Worm (Caenorhabditis elegans): ENCODE measurements around the gene F54D5.2.
A peak's percentile ranks its signal among the peaks of the same experiment; 100 is the strongest.
"Not testable (repeated sequence)": the region's sequence is repeated elsewhere in the genome, so short reads cannot be mapped to it uniquely, and the experiment has no call there.

The F54D5.2 gene

ce11 chrII:11547254-11547687 is 25.7 kb upstream of the F54D5.2 start, which contains the start of gene F54D5.7:
TSS of gene F54D5.7 (plus strand) at chrII:11547517.
- TF ChIP-seq hmg-4 (GFP tag; optimal IDR thresholded peaks at IDR 0.05), result no peak
- TF ChIP-seq ama-1 (optimal IDR thresholded peaks at IDR 0.05), result peak; percentile 77
- peak; percentile 22 for TF ChIP-seq hmbx-1 (tag; optimal IDR thresholded peaks at IDR 0.05)
- 0 out of 2 replicates have a peak, but pooled peaks have one; percentile 66 for TF ChIP-seq sea-1 (GFP tag; conservative IDR thresholded peaks at IDR 0.05)
- no peak for TF ChIP-seq flt-1 (GFP tag; IDR thresholded peaks at IDR 0.05)
- TF ChIP-seq tbx-37 (GFP tag; conservative IDR thresholded peaks at IDR 0.05), result no peak
- no peak for TF ChIP-seq F13C5.2 (tag; optimal IDR thresholded peaks at IDR 0.05)
- TF ChIP-seq tbx-11 (GFP tag; IDR thresholded peaks at IDR 0.05), result no peak
- TF ChIP-seq hnd-1 (tag; optimal IDR thresholded peaks at IDR 0.05), result no peak

ce11 chrII:11551981-11552380 is 21.0 kb upstream of the F54D5.2 start, which contains the start of gene dhgd-1:
TSS of gene dhgd-1 (minus strand) at chrII:11552081.
- TF ChIP-seq ama-1 (optimal IDR thresholded peaks at IDR 0.05); ceh-36 (tag; optimal IDR thresholded peaks at IDR 0.05); scrt-1 (GFP tag; IDR thresholded peaks at IDR 0.05): not testable (repeated sequence)

ce11 chrII:11555634-11556033 is 17.3 kb upstream of the F54D5.2 start, which contains the start of gene F54D5.24:
TSS of gene F54D5.24 (plus strand) at chrII:11555949.
- TF ChIP-seq ceh-13 (GFP tag; optimal IDR thresholded peaks at IDR 0.05) (no peak), B0310.2 (tag; optimal IDR thresholded peaks at IDR 0.05) (no peak), F13C5.2 (tag; optimal IDR thresholded peaks at IDR 0.05) (no peak), hnd-1 (tag; optimal IDR thresholded peaks at IDR 0.05) (no peak), scrt-1 (GFP tag; IDR thresholded peaks at IDR 0.05) (no peak), ama-1 (optimal IDR thresholded peaks at IDR 0.05) (no peak), sea-1 (GFP tag; conservative IDR thresholded peaks at IDR 0.05) (no peak), tra-4 (tag; optimal IDR thresholded peaks at IDR 0.05) (no peak), hmg-4 (GFP tag; optimal IDR thresholded peaks at IDR 0.05) (no peak), aly-1 (tag; optimal IDR thresholded peaks at IDR 0.05) (no peak), pes-1 (GFP tag; IDR thresholded peaks at IDR 0.05) (no peak), tbx-11 (GFP tag; IDR thresholded peaks at IDR 0.05) (no peak), ets-7 (tag; optimal IDR thresholded peaks at IDR 0.05) (no peak), hmbx-1 (tag; optimal IDR thresholded peaks at IDR 0.05) (no peak), ceh-36 (tag; optimal IDR thresholded peaks at IDR 0.05) (no peak), flt-1 (GFP tag; IDR thresholded peaks at IDR 0.05) (no peak), tbx-37 (GFP tag; conservative IDR thresholded peaks at IDR 0.05) (no peak)

ce11 chrII:11556338-11556737 is 16.6 kb upstream of the F54D5.2 start, which contains the start of gene F54D5.17:
TSS of gene F54D5.17 (plus strand) at chrII:11556638.
- TF ChIP-seq ceh-36 (tag; optimal IDR thresholded peaks at IDR 0.05) (no peak), tbx-37 (GFP tag; conservative IDR thresholded peaks at IDR 0.05) (no peak), tra-4 (tag; optimal IDR thresholded peaks at IDR 0.05) (no peak), hnd-1 (tag; optimal IDR thresholded peaks at IDR 0.05) (no peak), pes-1 (GFP tag; IDR thresholded peaks at IDR 0.05) (no peak), hmg-4 (GFP tag; optimal IDR thresholded peaks at IDR 0.05) (no peak), ama-1 (optimal IDR thresholded peaks at IDR 0.05) (no peak), tbx-11 (GFP tag; IDR thresholded peaks at IDR 0.05) (no peak), ets-7 (tag; optimal IDR thresholded peaks at IDR 0.05) (no peak), hmbx-1 (tag; optimal IDR thresholded peaks at IDR 0.05) (no peak)

- TF ChIP-seq ets-7 (tag; optimal IDR thresholded peaks at IDR 0.05), result no peak
- TF ChIP-seq hnd-1 (tag; optimal IDR thresholded peaks at IDR 0.05), result no peak
- no peak for TF ChIP-seq hmbx-1 (tag; optimal IDR thresholded peaks at IDR 0.05)
- no peak for TF ChIP-seq ceh-13 (GFP tag; optimal IDR thresholded peaks at IDR 0.05)
- no peak for TF ChIP-seq B0310.2 (tag; optimal IDR thresholded peaks at IDR 0.05)
- TF ChIP-seq tbx-11 (GFP tag; IDR thresholded peaks at IDR 0.05), result no peak
- no peak for TF ChIP-seq ceh-36 (tag; optimal IDR thresholded peaks at IDR 0.05)
- no peak for TF ChIP-seq tbx-37 (GFP tag; conservative IDR thresholded peaks at IDR 0.05)
- no peak for TF ChIP-seq aly-1 (tag; optimal IDR thresholded peaks at IDR 0.05)
- TF ChIP-seq flt-1 (GFP tag; IDR thresholded peaks at IDR 0.05), result no peak
- no peak for TF ChIP-seq pes-1 (GFP tag; IDR thresholded peaks at IDR 0.05)
- TF ChIP-seq sea-1 (GFP tag; conservative IDR thresholded peaks at IDR 0.05), result no peak
- no peak for TF ChIP-seq tra-4 (tag; optimal IDR thresholded peaks at IDR 0.05)
- TF ChIP-seq hmg-4 (GFP tag; optimal IDR thresholded peaks at IDR 0.05), result no peak
- no peak for TF ChIP-seq F13C5.2 (tag; optimal IDR thresholded peaks at IDR 0.05)
- no peak for TF ChIP-seq scrt-1 (GFP tag; IDR thresholded peaks at IDR 0.05)
- no peak for TF ChIP-seq ama-1 (optimal IDR thresholded peaks at IDR 0.05)
Measured at ce11 chrII:11564127-11564526, 8.9 kb upstream of the F54D5.2 start, which contains the start of gene F54D5.15. TSS of gene F54D5.15 (minus strand) at chrII:11564227.

- TF ChIP-seq tra-4 (tag; optimal IDR thresholded peaks at IDR 0.05) (no peak), hmg-4 (GFP tag; optimal IDR thresholded peaks at IDR 0.05) (peak; percentile 87), ets-7 (tag; optimal IDR thresholded peaks at IDR 0.05) (no peak), aly-1 (tag; optimal IDR thresholded peaks at IDR 0.05) (no peak), hmbx-1 (tag; optimal IDR thresholded peaks at IDR 0.05) (no peak), tbx-11 (GFP tag; IDR thresholded peaks at IDR 0.05) (0 out of 2 replicates have a peak, but pooled peaks have one; percentile 49), flt-1 (GFP tag; IDR thresholded peaks at IDR 0.05) (peak; percentile 27; the same call in 1 of the 2 replicates), pes-1 (GFP tag; IDR thresholded peaks at IDR 0.05) (0 out of 2 replicates have a peak, but pooled peaks have one; percentile 18), tbx-37 (GFP tag; conservative IDR thresholded peaks at IDR 0.05) (no peak), sea-1 (GFP tag; conservative IDR thresholded peaks at IDR 0.05) (0 out of 2 replicates have a peak, but pooled peaks have one; percentile 38), F13C5.2 (tag; optimal IDR thresholded peaks at IDR 0.05) (peak; percentile 16), ceh-13 (GFP tag; optimal IDR thresholded peaks at IDR 0.05) (no peak), ama-1 (optimal IDR thresholded peaks at IDR 0.05) (no peak), B0310.2 (tag; optimal IDR thresholded peaks at IDR 0.05) (no peak)
Measured at ce11 chrII:11566970-11567711, 5.8 kb upstream of the F54D5.2 start, which contains the start of gene F54D5.5. TSS of gene F54D5.5 (minus strand) at chrII:11567020.

- TF ChIP-seq tra-4 (tag; optimal IDR thresholded peaks at IDR 0.05) (no peak), ama-1 (optimal IDR thresholded peaks at IDR 0.05) (no peak), hmg-4 (GFP tag; optimal IDR thresholded peaks at IDR 0.05) (no peak), flt-1 (GFP tag; IDR thresholded peaks at IDR 0.05) (no peak), ceh-13 (GFP tag; optimal IDR thresholded peaks at IDR 0.05) (no peak), tbx-37 (GFP tag; conservative IDR thresholded peaks at IDR 0.05) (no peak), B0310.2 (tag; optimal IDR thresholded peaks at IDR 0.05) (no peak), F13C5.2 (tag; optimal IDR thresholded peaks at IDR 0.05) (no peak), hmbx-1 (tag; optimal IDR thresholded peaks at IDR 0.05) (no peak), pes-1 (GFP tag; IDR thresholded peaks at IDR 0.05) (no peak)
Measured at ce11 chrII:11568670-11569069, 4.3 kb upstream of the F54D5.2 start.

All from whole organism, early embryonic.